Fruit fly (Drosophila melanogaster) whole organism, wandering third instar larva: Measurements from ENCODE around the gene Tasp1.
A peak's percentile ranks its signal among the peaks of the same experiment; 100 is the strongest.

Experiments used
- Abd-B ChIP-seq: fragments of >200 bp; optimal IDR thresholded peaks from 2 replicates; lab custom pipeline; 2017; ENCODE audit warnings: missing biosample characterization, missing genetic modification characterization
- CG32264 ChIP-seq: fragments of 200-800 bp; sonication (Bioruptor generic); optimal IDR thresholded peaks from 2 replicates; lab custom pipeline; 2016; ENCODE audit warnings: missing biosample characterization, missing genetic modification characterization
- CG9705 ChIP-seq: fragments of 200-800 bp; sonication (Bioruptor generic); optimal IDR thresholded peaks from 2 replicates; lab custom pipeline; 2018; ENCODE audit warnings: missing biosample characterization, mild to moderate bottlenecking, missing genetic modification characterization
- CrebA ChIP-seq: fragments of 200-800 bp; sonication (Bioruptor generic); optimal IDR thresholded peaks from 2 replicates; lab custom pipeline; 2016; ENCODE audit warnings: missing biosample characterization, mild to moderate bottlenecking, missing genetic modification characterization, borderline replicate concordance
- Dfd ChIP-seq: fragments of >200 bp; optimal IDR thresholded peaks from 2 replicates; lab custom pipeline; 2017; ENCODE audit warnings: missing biosample characterization, missing genetic modification characterization
- Dif ChIP-seq: fragments of 200-275, 200-300 bp; sonication (Bioruptor generic); optimal IDR thresholded peaks from 2 replicates; lab custom pipeline; 2018; ENCODE audit warnings: missing biosample characterization, missing genetic modification characterization; ENCODE audit not compliant: partially characterized antibody
- GATAd ChIP-seq: sonication (Bioruptor generic); optimal IDR thresholded peaks from 2 replicates; lab custom pipeline; 2016; ENCODE audit warnings: missing biosample characterization, missing genetic modification characterization
- HLH106 ChIP-seq: fragments of 200-800 bp; optimal IDR thresholded peaks from 3 replicates; lab custom pipeline; 2019; ENCODE audit warnings: missing biosample characterization, mild to moderate bottlenecking, missing genetic modification characterization, moderate library complexity
- Hnf4 ChIP-seq: fragments of 200-800 bp; sonication (Bioruptor generic); optimal IDR thresholded peaks from 2 replicates; lab custom pipeline; 2016; ENCODE audit warnings: missing biosample characterization, mild to moderate bottlenecking, missing genetic modification characterization
- Hr78 ChIP-seq: fragments of >200 bp; optimal IDR thresholded peaks from 2 replicates; lab custom pipeline; 2017; ENCODE audit warnings: missing biosample characterization, missing genetic modification characterization
- Hr83 ChIP-seq: fragments of 200-300 bp; sonication (Bioruptor generic); optimal IDR thresholded peaks from 2 replicates; lab custom pipeline; 2016; ENCODE audit warnings: missing biosample characterization, mild to moderate bottlenecking, missing genetic modification characterization, moderate library complexity; ENCODE audit not compliant: poor library complexity, severe bottlenecking
- Jra ChIP-seq: sonication (Bioruptor generic); optimal IDR thresholded peaks from 2 replicates; lab custom pipeline; 2016; ENCODE audit warnings: missing biosample characterization, missing genetic modification characterization
- Mio ChIP-seq: sonication (Bioruptor generic); optimal IDR thresholded peaks from 2 replicates; lab custom pipeline; 2016; ENCODE audit warnings: missing biosample characterization, missing genetic modification characterization
- Myc ChIP-seq: fragments of >200 bp; optimal IDR thresholded peaks from 2 replicates; lab custom pipeline; 2017
- N ChIP-seq: fragments of >200 bp; optimal IDR thresholded peaks from 2 replicates; lab custom pipeline; 2018; ENCODE audit warnings: missing biosample characterization, missing external identifiers, missing genetic modification characterization
- OdsH ChIP-seq: fragments of 200-800 bp; sonication (Bioruptor generic); optimal IDR thresholded peaks from 2 replicates; lab custom pipeline; 2016; ENCODE audit warnings: missing biosample characterization, mild to moderate bottlenecking, missing genetic modification characterization
- Rel ChIP-seq, 2 experiments: fragments of 200-800 bp; sonication (Bioruptor generic) in 1 of 2; optimal IDR thresholded peaks; 2 replicates in 1 of 2; 3 replicates in 1 of 2; lab custom pipeline; 2016 to 2019; ENCODE audit warnings: mild to moderate bottlenecking in 2 of 2, missing biosample characterization in 2 of 2, missing genetic modification characterization in 2 of 2, moderate library complexity in 1 of 2
- Sp1 ChIP-seq: fragments of 200-800 bp; sonication (Bioruptor generic); optimal IDR thresholded peaks from 3 replicates; lab custom pipeline; 2019; ENCODE audit warnings: missing biosample characterization, mild to moderate bottlenecking, missing genetic modification characterization, moderate library complexity
- Vsx2 ChIP-seq: fragments of 200-300, 225-300 bp; sonication (Bioruptor generic); optimal IDR thresholded peaks from 2 replicates; lab custom pipeline; 2018; ENCODE audit warnings: missing biosample characterization, missing genetic modification characterization; ENCODE audit not compliant: partially characterized antibody
- br ChIP-seq: fragments of 200-800 bp; sonication (Bioruptor generic); optimal IDR thresholded peaks from 2 replicates; lab custom pipeline; 2016; ENCODE audit warnings: missing biosample characterization, missing genetic modification characterization
- brk ChIP-seq: fragments of 200-800 bp; sonication (Bioruptor generic); optimal IDR thresholded peaks from 2 replicates; lab custom pipeline; 2016; ENCODE audit warnings: missing biosample characterization, mild to moderate bottlenecking, missing genetic modification characterization
- dl ChIP-seq, 2 experiments: fragments of 175-275, 200-275 bp in 1 of 2; fragments of 200-275 bp in 1 of 2; sonication (Bioruptor generic); optimal IDR thresholded peaks; lab custom pipeline; 2018; ENCODE audit warnings: mild to moderate bottlenecking in 2 of 2, missing biosample characterization in 2 of 2, missing genetic modification characterization in 2 of 2, moderate library complexity in 2 of 2; ENCODE audit not compliant: partially characterized antibody in 2 of 2, insufficient read depth in 1 of 2
- dmrt93B ChIP-seq: fragments of 200-800 bp; sonication (Bioruptor generic); optimal IDR thresholded peaks from 2 replicates; lab custom pipeline; 2018; ENCODE audit warnings: missing biosample characterization, mild to moderate bottlenecking, missing genetic modification characterization
- dsf ChIP-seq: sonication (Bioruptor generic); optimal IDR thresholded peaks from 2 replicates; lab custom pipeline; 2016; ENCODE audit warnings: missing biosample characterization, missing genetic modification characterization, borderline replicate concordance
- ey ChIP-seq: fragments of 200-800 bp; sonication (Bioruptor generic); optimal IDR thresholded peaks from 2 replicates; lab custom pipeline; 2016; ENCODE audit warnings: missing biosample characterization, missing genetic modification characterization
- foxo ChIP-seq, 2 experiments: fragments of 200-800 bp; sonication (Bioruptor generic); optimal IDR thresholded peaks; 2 replicates in 1 of 2; 3 replicates in 1 of 2; lab custom pipeline; 2016 to 2017; ENCODE audit warnings: missing biosample characterization in 2 of 2, missing genetic modification characterization in 2 of 2
- fru ChIP-seq: fragments of 200-800 bp; sonication (Bioruptor generic); optimal IDR thresholded peaks from 3 replicates; lab custom pipeline; 2016; ENCODE audit warnings: missing biosample characterization, mild to moderate bottlenecking, missing genetic modification characterization
- jim ChIP-seq: fragments of 175-275, 200-325 bp; sonication (Bioruptor generic); optimal IDR thresholded peaks from 2 replicates; lab custom pipeline; 2016; ENCODE audit warnings: missing biosample characterization, mild to moderate bottlenecking, missing genetic modification characterization
- lola ChIP-seq: fragments of >200 bp; optimal IDR thresholded peaks from 2 replicates; lab custom pipeline; 2017; ENCODE audit warnings: missing biosample characterization, missing genetic modification characterization
- pan ChIP-seq: fragments of >200 bp; optimal IDR thresholded peaks from 2 replicates; lab custom pipeline; 2017
- psq ChIP-seq: fragments of 200-800 bp; sonication (Bioruptor generic); optimal IDR thresholded peaks from 3 replicates; lab custom pipeline; 2017; ENCODE audit warnings: missing biosample characterization, mild to moderate bottlenecking, missing genetic modification characterization, moderate library complexity
- rgr ChIP-seq: fragments of 200-800 bp; sonication (Bioruptor generic); optimal IDR thresholded peaks from 3 replicates; lab custom pipeline; 2016; ENCODE audit warnings: missing biosample characterization, mild to moderate bottlenecking, missing genetic modification characterization
- sage ChIP-seq: fragments of 200-800 bp; sonication (Bioruptor generic); optimal IDR thresholded peaks from 2 replicates; lab custom pipeline; 2016; ENCODE audit warnings: missing biosample characterization, mild to moderate bottlenecking, missing genetic modification characterization
- sv ChIP-seq: fragments of 200-800 bp; sonication (Bioruptor generic); optimal IDR thresholded peaks from 3 replicates; lab custom pipeline; 2016; ENCODE audit warnings: missing biosample characterization, missing genetic modification characterization
- tai ChIP-seq: sonication (Bioruptor generic); optimal IDR thresholded peaks from 2 replicates; lab custom pipeline; 2016; ENCODE audit warnings: missing biosample characterization, missing genetic modification characterization
- usp ChIP-seq: fragments of >200 bp; optimal IDR thresholded peaks from 2 replicates; lab custom pipeline; 2017; ENCODE audit warnings: missing biosample characterization, missing genetic modification characterization
- woc ChIP-seq: sonication (Bioruptor generic); optimal IDR thresholded peaks from 2 replicates; lab custom pipeline; 2016; ENCODE audit warnings: missing biosample characterization, mild to moderate bottlenecking, missing genetic modification characterization

Gene Tasp1

dm6 chr3L:16087323-16087816 is at the start of gene Tasp1:
TSS of gene Tasp1 (minus strand) at chr3L:16087525.
- TF ChIP-seq dl (GFP tag; optimal IDR thresholded peaks at IDR 0.05; lab: Kevin White, UChicago; ENCODE audit: insufficient read depth in 1 of 2, partially characterized antibody in 2 of 2) (no peak), lola (GFP tag; lab: Kevin White, UChicago) (no peak), Dif (no peak), woc (GFP tag; lab: Kevin White, UChicago) (no peak), Hr83 (no peak), dsf (GFP tag; lab: Kevin White, UChicago) (no peak), Jra (GFP tag; lab: Kevin White, UChicago) (no peak), psq (GFP tag; lab: Kevin White, UChicago) (no peak), CG32264 (no peak), Abd-B (GFP tag; lab: Kevin White, UChicago) (no peak), Vsx2 (GFP tag; lab: Kevin White, UChicago) (no peak), Dfd (no peak), dmrt93B (GFP tag; lab: Kevin White, UChicago) (no peak), fru (GFP tag; lab: Kevin White, UChicago) (no peak), N (GFP tag; lab: Kevin White, UChicago) (no peak), Sp1 (GFP tag; lab: Kevin White, UChicago) (no peak), Hnf4 (GFP tag; lab: Kevin White, UChicago) (peak; percentile 7), CrebA (no peak), Rel (GFP tag; optimal IDR thresholded peaks at IDR 0.05; lab: Kevin White, UChicago) (no peak), Rel (tag; optimal IDR thresholded peaks at IDR 0.05; lab: Kevin White, UChicago) (no peak), rgr (GFP tag; lab: Kevin White, UChicago) (no peak), CG9705 (no peak), sage (GFP tag; lab: Kevin White, UChicago) (no peak), sv (GFP tag; lab: Kevin White, UChicago) (peak; percentile 17), HLH106 (tag; lab: Kevin White, UChicago) (peak; percentile 1), foxo (GFP tag; optimal IDR thresholded peaks at IDR 0.05; lab: Kevin White, UChicago) (peak in 1 of 2 experiments; percentile 50), GATAd (no peak)
- TF ChIP-seq, all 38 proteins: peak for 4

DNA sequence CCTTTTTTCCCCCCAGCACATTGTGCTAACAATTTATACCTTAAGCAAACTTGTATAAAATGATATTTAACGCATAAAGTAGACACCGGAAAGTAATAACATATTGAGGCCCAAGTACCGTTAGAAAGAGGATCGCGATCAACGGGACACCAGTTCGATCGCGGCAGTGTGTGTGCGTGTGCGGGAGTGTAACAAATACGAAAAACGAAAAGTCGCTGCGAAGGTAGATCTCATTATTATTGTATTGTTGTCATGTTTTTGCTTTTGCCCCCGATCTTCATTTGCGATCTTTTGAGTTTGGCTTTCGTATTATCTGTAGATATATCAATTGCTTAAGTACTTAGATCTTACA is 44.7 kb upstream of the Tasp1 start:
- TF ChIP-seq brk (GFP tag; lab: Kevin White, UChicago) (no peak), sv (GFP tag; lab: Kevin White, UChicago) (no peak), ey (no peak), GATAd (no peak), Jra (GFP tag; lab: Kevin White, UChicago) (no peak), br (GFP tag; lab: Kevin White, UChicago) (no peak), usp (GFP tag; lab: Kevin White, UChicago) (no peak), CG9705 (no peak), psq (GFP tag; lab: Kevin White, UChicago) (no peak), OdsH (GFP tag; lab: Kevin White, UChicago) (no peak), rgr (GFP tag; lab: Kevin White, UChicago) (no peak), foxo (GFP tag; optimal IDR thresholded peaks at IDR 0.05; lab: Kevin White, UChicago) (no peak), tai (GFP tag; lab: Kevin White, UChicago) (no peak), dsf (GFP tag; lab: Kevin White, UChicago) (no peak)
- TF ChIP-seq, all 38 proteins: peak for 0

DNA sequence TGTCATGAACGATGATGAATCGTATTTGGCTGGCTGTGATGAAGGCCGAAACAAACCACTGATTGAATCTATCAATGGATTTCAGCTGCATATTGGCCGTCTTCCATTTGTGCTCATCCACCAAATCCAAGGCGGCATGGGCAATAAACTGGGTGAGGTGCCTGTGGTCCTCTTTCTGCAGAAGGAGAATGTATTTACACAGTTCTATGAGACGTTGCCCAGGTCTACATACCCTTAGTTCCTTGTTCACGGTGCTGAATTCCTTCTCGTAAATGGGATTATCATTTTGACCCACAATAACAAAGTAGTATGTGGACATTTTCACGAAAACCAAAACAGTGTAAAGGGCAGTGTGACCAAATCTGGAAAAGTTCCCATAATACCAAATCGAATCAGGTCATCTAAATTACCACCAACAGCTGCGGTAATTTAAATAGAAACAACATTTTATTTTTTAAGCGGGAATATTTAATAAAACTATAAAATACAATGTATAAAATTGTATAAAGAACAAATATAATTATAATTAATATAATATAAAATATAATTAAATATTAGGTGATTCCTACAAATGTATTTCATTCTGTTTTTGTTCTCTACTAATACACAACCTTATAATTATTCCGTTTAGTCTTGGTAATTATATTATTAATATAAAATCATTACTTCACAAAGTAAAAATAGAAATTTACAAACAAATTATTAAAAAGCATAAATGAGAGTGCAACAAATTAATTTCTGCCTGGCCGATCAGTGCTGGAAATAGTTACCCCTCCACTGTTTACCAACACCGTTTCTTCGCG is 44.1 kb upstream of the Tasp1 start, which contains the start of the genes Trs20 and elg1:
TSS of gene Trs20 (minus strand) at position 369 of the 803 bp plus-strand sequence.
TSS of gene elg1 (plus strand) at position 765 of the 803 bp plus-strand sequence.
- TF ChIP-seq CG32264 = no peak
- no peak for TF ChIP-seq jim (GFP tag; lab: Kevin White, UChicago)
- peak; percentile 54 for TF ChIP-seq rgr (GFP tag; lab: Kevin White, UChicago)
- no peak for TF ChIP-seq Mio (GFP tag; lab: Kevin White, UChicago)
- peak; percentile 53 for TF ChIP-seq psq (GFP tag; lab: Kevin White, UChicago)
- no peak for TF ChIP-seq dsf (GFP tag; lab: Kevin White, UChicago)
- no peak for TF ChIP-seq Abd-B (GFP tag; lab: Kevin White, UChicago)
- peak; percentile 22 for TF ChIP-seq dmrt93B (GFP tag; lab: Kevin White, UChicago)
- TF ChIP-seq fru (GFP tag; lab: Kevin White, UChicago) = peak; percentile 24
- no peak for TF ChIP-seq tai (GFP tag; lab: Kevin White, UChicago)
- no peak for TF ChIP-seq Jra (GFP tag; lab: Kevin White, UChicago)
- no peak for TF ChIP-seq Vsx2 (GFP tag; lab: Kevin White, UChicago)
- TF ChIP-seq brk (GFP tag; lab: Kevin White, UChicago) = no peak
- no peak for TF ChIP-seq CrebA
- peak; percentile 54 for TF ChIP-seq br (GFP tag; lab: Kevin White, UChicago)
- peak in 1 of 2 experiments; percentile 76 for TF ChIP-seq foxo (GFP tag; optimal IDR thresholded peaks at IDR 0.05; lab: Kevin White, UChicago)
- no peak for TF ChIP-seq pan (lab: Kevin White, UChicago)
- no peak for TF ChIP-seq lola (GFP tag; lab: Kevin White, UChicago)
- peak; percentile 70 for TF ChIP-seq HLH106 (tag; lab: Kevin White, UChicago)
- TF ChIP-seq Hnf4 (GFP tag; lab: Kevin White, UChicago) = peak; percentile 48
- TF ChIP-seq sage (GFP tag; lab: Kevin White, UChicago) = no peak
- no peak for TF ChIP-seq Hr78 (GFP tag; lab: Kevin White, UChicago)
- no peak for TF ChIP-seq ey
- TF ChIP-seq OdsH (GFP tag; lab: Kevin White, UChicago) = peak; percentile 22
- TF ChIP-seq dl (GFP tag; optimal IDR thresholded peaks at IDR 0.05; lab: Kevin White, UChicago; ENCODE audit: insufficient read depth in 1 of 2, partially characterized antibody in 2 of 2) = no peak
- TF ChIP-seq Dfd = no peak
- TF ChIP-seq CG9705 = no peak
- TF ChIP-seq Dif = no peak
- peak; percentile 58 for TF ChIP-seq woc (GFP tag; lab: Kevin White, UChicago)
- no peak for TF ChIP-seq GATAd
- no peak for TF ChIP-seq Hr83
- TF ChIP-seq sv (GFP tag; lab: Kevin White, UChicago) = peak; percentile 46
- no peak for TF ChIP-seq Rel (GFP tag; optimal IDR thresholded peaks at IDR 0.05; lab: Kevin White, UChicago)
- TF ChIP-seq Rel (tag; optimal IDR thresholded peaks at IDR 0.05; lab: Kevin White, UChicago) = peak; percentile 42
- TF ChIP-seq Myc (lab: Kevin White, UChicago) = no peak
- no peak for TF ChIP-seq usp (GFP tag; lab: Kevin White, UChicago)
